Fruit fly (Drosophila melanogaster) whole organism, prepupa: ENCODE measurements around the gene Ube4B.
A peak's percentile ranks its signal among the peaks of the same experiment; 100 is the strongest.

Experiments
- Blimp-1 ChIP-seq: fragments of 200-800 bp; sonication (Bioruptor generic); optimal IDR thresholded peaks from 3 replicates; lab custom pipeline; 2017; ENCODE audit warnings: missing biosample characterization, missing genetic modification characterization, mild to moderate bottlenecking, moderate library complexity, missing genetic modification reagents
- CG10631 ChIP-seq: fragments of 200-800 bp; sonication (Bioruptor generic); optimal IDR thresholded peaks from 2 replicates; lab custom pipeline; 2016; ENCODE audit warnings: missing biosample characterization, missing genetic modification characterization
- CG10669 ChIP-seq: fragments of 200-800 bp; sonication (Bioruptor generic); optimal IDR thresholded peaks from 3 replicates; lab custom pipeline; 2018; ENCODE audit warnings: missing biosample characterization, mild to moderate bottlenecking, missing genetic modification characterization, moderate library complexity
- CG11762 ChIP-seq: fragments of 200-800 bp; sonication (Bioruptor generic); optimal IDR thresholded peaks from 3 replicates; lab custom pipeline; 2016; ENCODE audit warnings: missing biosample characterization, missing genetic modification characterization; ENCODE audit not compliant: insufficient read depth
- CG11902 ChIP-seq: fragments of 200-800 bp; sonication (Bioruptor generic); optimal IDR thresholded peaks from 3 replicates; lab custom pipeline; 2016; ENCODE audit warnings: missing biosample characterization, missing genetic modification characterization
- CG15336 ChIP-seq: fragments of 200-800 bp; sonication (Bioruptor generic); IDR thresholded peaks from 2 replicates; pipeline ENCODE4 v1.3.6; 2022; ENCODE audit warnings: missing biosample characterization, missing genetic modification characterization
- CG31627 ChIP-seq: fragments of 200-800 bp; sonication (Bioruptor generic); optimal IDR thresholded peaks from 3 replicates; lab custom pipeline; 2016; ENCODE audit warnings: missing biosample characterization, missing genetic modification characterization
- CG32006 ChIP-seq: fragments of 200-800 bp; sonication (Bioruptor generic); optimal IDR thresholded peaks from 3 replicates; lab custom pipeline; 2017; ENCODE audit warnings: missing biosample characterization, mild to moderate bottlenecking, missing genetic modification characterization
- CG4318 ChIP-seq: fragments of 200-800 bp; sonication (Bioruptor generic); optimal IDR thresholded peaks from 3 replicates; lab custom pipeline; 2017; ENCODE audit warnings: missing biosample characterization, mild to moderate bottlenecking, missing genetic modification characterization
- CG6163 ChIP-seq: fragments of 200-800 bp; sonication (Bioruptor generic); IDR thresholded peaks from 3 replicates; pipeline ENCODE4 v1.3.6; 2022; ENCODE audit warnings: missing biosample characterization, missing genetic modification characterization
- CG6276 ChIP-seq: fragments of 200-800 bp; sonication (Bioruptor generic); optimal IDR thresholded peaks from 2 replicates; lab custom pipeline; 2017; ENCODE audit warnings: missing biosample characterization, mild to moderate bottlenecking, missing genetic modification characterization
- CG6792 ChIP-seq: fragments of 200-800 bp; sonication (Bioruptor generic); optimal IDR thresholded peaks from 3 replicates; lab custom pipeline; 2016; ENCODE audit warnings: missing biosample characterization, missing genetic modification characterization
- CG6808 ChIP-seq: fragments of 200-800 bp; sonication (Bioruptor generic); optimal IDR thresholded peaks from 3 replicates; lab custom pipeline; 2017; ENCODE audit warnings: missing biosample characterization, missing genetic modification characterization, mild to moderate bottlenecking, moderate library complexity, missing genetic modification reagents
- CG7368 ChIP-seq: fragments of 200-800 bp; sonication (Bioruptor generic); optimal IDR thresholded peaks from 3 replicates; lab custom pipeline; 2016; ENCODE audit warnings: missing biosample characterization, missing genetic modification characterization
- CG8119 ChIP-seq: fragments of 200-800 bp; sonication (Bioruptor generic); IDR thresholded peaks from 3 replicates; pipeline ENCODE4 v1.3.6; 2022; ENCODE audit warnings: missing biosample characterization, missing genetic modification characterization
- CG8632 ChIP-seq: fragments of 200-800 bp; sonication (Bioruptor generic); optimal IDR thresholded peaks from 3 replicates; lab custom pipeline; 2016; ENCODE audit warnings: missing biosample characterization, missing genetic modification characterization
- Eip75B ChIP-seq: fragments of 200-800 bp; sonication (Bioruptor generic); optimal IDR thresholded peaks from 3 replicates; lab custom pipeline; 2016; ENCODE audit warnings: missing biosample characterization, missing genetic modification characterization
- Eip78C ChIP-seq: fragments of 200-800 bp; sonication (Bioruptor generic); peaks from one replicate; lab custom pipeline; 2016; ENCODE audit warnings: missing biosample characterization, missing genetic modification characterization
- Ets21C ChIP-seq: fragments of 200-800 bp; sonication (Bioruptor generic); optimal IDR thresholded peaks from 3 replicates; lab custom pipeline; 2016; ENCODE audit warnings: missing biosample characterization, missing genetic modification characterization
- Ets96B ChIP-seq: fragments of 200-800 bp; optimal IDR thresholded peaks from 2 replicates; lab custom pipeline; 2019; ENCODE audit warnings: missing biosample characterization, mild to moderate bottlenecking, missing genetic modification characterization, moderate library complexity
- Gug ChIP-seq: fragments of 200-800 bp; sonication (Bioruptor generic); IDR thresholded peaks from 2 replicates; pipeline ENCODE4 v1.3.6; 2022; ENCODE audit warnings: missing biosample characterization, missing genetic modification characterization
- Hr39 ChIP-seq: fragments of 200-800 bp; sonication (Bioruptor generic); optimal IDR thresholded peaks from 2 replicates; lab custom pipeline; 2016; ENCODE audit warnings: missing biosample characterization, missing genetic modification characterization
- Hr4 ChIP-seq: fragments of 200-800 bp; sonication (Bioruptor generic); optimal IDR thresholded peaks from 3 replicates; lab custom pipeline; 2016; ENCODE audit warnings: missing biosample characterization, missing genetic modification characterization
- Lpt ChIP-seq: fragments of 200-800 bp; sonication (Bioruptor generic); optimal IDR thresholded peaks from 3 replicates; lab custom pipeline; 2016; ENCODE audit warnings: missing biosample characterization, missing genetic modification characterization
- Met ChIP-seq: fragments of 200-800 bp; sonication (Bioruptor generic); optimal IDR thresholded peaks from 3 replicates; lab custom pipeline; 2016; ENCODE audit warnings: missing biosample characterization, missing genetic modification characterization
- OdsH ChIP-seq: fragments of 200-800 bp; sonication (Bioruptor generic); optimal IDR thresholded peaks from 3 replicates; lab custom pipeline; 2016; ENCODE audit warnings: missing biosample characterization, missing genetic modification characterization
- Sox102F ChIP-seq: fragments of 200-800 bp; sonication (Bioruptor generic); optimal IDR thresholded peaks from 2 replicates; lab custom pipeline; 2016; ENCODE audit warnings: missing biosample characterization, mild to moderate bottlenecking, missing genetic modification characterization
- Sox14 ChIP-seq: fragments of 200-800 bp; sonication (Bioruptor generic); optimal IDR thresholded peaks from 3 replicates; lab custom pipeline; 2016; ENCODE audit warnings: missing biosample characterization, missing genetic modification characterization
- achi ChIP-seq: fragments of 200-800 bp; sonication (Bioruptor generic); optimal IDR thresholded peaks from 3 replicates; lab custom pipeline; 2016; ENCODE audit warnings: missing biosample characterization, missing genetic modification characterization
- cyc ChIP-seq: fragments of 200-800 bp; sonication (Bioruptor generic); optimal IDR thresholded peaks from 3 replicates; lab custom pipeline; 2016; ENCODE audit warnings: missing biosample characterization, missing genetic modification characterization
- dac ChIP-seq: fragments of 200-800 bp; sonication (Bioruptor generic); optimal IDR thresholded peaks from 2 replicates; lab custom pipeline; 2017; ENCODE audit warnings: missing biosample characterization, mild to moderate bottlenecking, missing genetic modification characterization
- dsx ChIP-seq: fragments of 200-800 bp; optimal IDR thresholded peaks from 3 replicates; lab custom pipeline; 2019; ENCODE audit warnings: missing biosample characterization, mild to moderate bottlenecking, missing genetic modification characterization, moderate library complexity; ENCODE audit not compliant: poor library complexity, severe bottlenecking
- eg ChIP-seq: fragments of 200-800 bp; sonication (Bioruptor generic); IDR thresholded peaks from 3 replicates; pipeline ENCODE4 v1.3.6; 2022; ENCODE audit warnings: missing biosample characterization, missing genetic modification characterization
- esn ChIP-seq: fragments of 200-800 bp; sonication (Bioruptor generic); optimal IDR thresholded peaks from 2 replicates; lab custom pipeline; 2016; ENCODE audit warnings: missing biosample characterization, mild to moderate bottlenecking, missing genetic modification characterization, moderate library complexity
- fd59A ChIP-seq: fragments of 200-800 bp; sonication (Bioruptor generic); optimal IDR thresholded peaks from 2 replicates; lab custom pipeline; 2017; ENCODE audit warnings: missing biosample characterization, mild to moderate bottlenecking, missing genetic modification characterization, missing genetic modification reagents
- lz ChIP-seq: fragments of 200-800 bp; sonication (Bioruptor generic); optimal IDR thresholded peaks from 3 replicates; lab custom pipeline; 2016; ENCODE audit warnings: missing biosample characterization, missing genetic modification characterization
- pdm3 ChIP-seq: fragments of 200-800 bp; sonication (Bioruptor generic); optimal IDR thresholded peaks from 3 replicates; lab custom pipeline; 2016; ENCODE audit warnings: missing biosample characterization, missing genetic modification characterization
- salr ChIP-seq, 2 experiments: fragments of 200-800 bp; sonication (Bioruptor generic); optimal IDR thresholded peaks; 3 replicates each; lab custom pipeline; 2016 to 2018; ENCODE audit warnings: missing biosample characterization in 2 of 2, missing genetic modification characterization in 2 of 2, mild to moderate bottlenecking in 1 of 2
- spab ChIP-seq: fragments of 200-800 bp; sonication (Bioruptor generic); optimal IDR thresholded peaks from 2 replicates; lab custom pipeline; 2017; ENCODE audit warnings: missing biosample characterization, mild to moderate bottlenecking, missing genetic modification characterization, missing genetic modification reagents

Ube4B gene

DNA sequence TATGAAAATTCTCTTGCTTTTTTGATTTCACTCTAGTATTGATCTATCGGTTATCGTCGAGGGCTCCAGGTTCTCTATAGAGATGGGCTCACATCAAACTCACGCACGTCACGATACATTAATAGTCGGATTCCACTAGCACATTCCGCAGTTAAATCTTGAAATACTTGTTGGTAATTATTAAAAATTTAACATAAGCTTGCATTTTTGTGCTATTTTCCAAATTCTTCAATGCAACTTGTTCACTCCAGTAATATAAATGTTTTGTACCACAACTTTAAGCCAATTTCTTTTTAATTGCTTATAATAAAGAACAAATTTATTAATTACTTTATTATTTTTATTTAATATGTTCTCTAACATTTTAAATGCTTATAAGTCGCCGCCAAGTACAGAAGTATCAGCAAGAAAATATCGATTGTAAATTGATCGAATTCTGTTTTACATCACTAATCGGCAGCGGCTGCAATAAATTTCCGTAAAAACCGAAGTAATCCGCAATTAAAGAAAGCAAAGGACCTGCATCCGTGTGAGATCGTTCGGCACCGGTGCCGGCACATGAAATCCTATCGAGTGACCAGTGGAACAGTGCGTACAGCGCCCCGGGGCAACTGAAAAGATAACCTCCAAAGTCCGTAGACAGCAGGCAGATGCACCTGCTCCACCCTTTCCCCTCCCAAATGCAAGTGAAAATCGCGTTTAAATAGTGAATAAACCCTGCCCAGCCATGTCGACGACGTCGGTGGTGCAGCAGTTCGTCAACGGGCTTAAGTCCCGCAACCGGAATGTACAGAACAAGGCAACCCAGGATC lies 15.0 kb downstream of the Ube4B start, which contains the start of the genes Vha68-1 and mTor (continued):
- TF ChIP-seq CG15336 (GFP tag; lab: Robert Waterston, UW) = peak; percentile 66
- TF ChIP-seq CG7368 (GFP tag; lab: Kevin White, UChicago) = no peak
- TF ChIP-seq CG10669 = no peak
- TF ChIP-seq Hr39 (GFP tag; lab: Kevin White, UChicago) = peak; percentile 89
- TF ChIP-seq Hr4 (GFP tag; lab: Kevin White, UChicago) = peak; percentile 85
- TF ChIP-seq Ets21C (GFP tag; lab: Kevin White, UChicago) = no peak
- TF ChIP-seq CG32006 (GFP tag; lab: Kevin White, UChicago) = peak; percentile 83
- TF ChIP-seq CG6792 = no peak
- peak; percentile 89 for TF ChIP-seq CG31627
- peak; percentile 87 for TF ChIP-seq eg
- no peak for TF ChIP-seq CG10631 (GFP tag; lab: Kevin White, UChicago)
- TF ChIP-seq CG4318 (GFP tag; lab: Kevin White, UChicago) = no peak
- TF ChIP-seq Eip78C (GFP tag; lab: Kevin White, UChicago) = no peak
- TF ChIP-seq CG6808 (GFP tag; lab: Kevin White, UChicago) = no peak
- TF ChIP-seq Ets96B (tag; lab: Kevin White, UChicago) = peak; percentile 74
- no peak for TF ChIP-seq Met (GFP tag; lab: Kevin White, UChicago)

DNA sequence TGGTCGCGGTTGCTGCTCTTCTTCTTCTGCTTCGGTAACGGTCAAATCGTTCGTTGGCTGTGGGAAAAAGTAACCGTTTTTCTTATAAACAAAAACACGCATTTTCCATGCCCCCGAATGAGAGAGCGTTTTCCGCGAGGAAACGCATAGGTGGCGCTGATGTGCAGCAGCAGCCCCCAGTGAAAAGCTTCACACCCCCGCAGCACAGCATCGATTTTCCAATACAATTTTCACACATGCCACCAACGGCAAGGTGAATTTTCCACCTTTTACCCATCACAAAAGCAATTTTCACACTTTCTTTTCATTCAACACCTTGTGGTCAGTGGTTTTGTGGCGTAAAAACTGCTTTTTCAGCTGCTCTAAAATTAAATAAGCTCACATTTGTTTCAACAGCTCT lies 15.6 kb downstream of the Ube4B start:
- no peak for TF ChIP-seq cyc
- TF ChIP-seq Hr39 (GFP tag; lab: Kevin White, UChicago) = no peak

DNA sequence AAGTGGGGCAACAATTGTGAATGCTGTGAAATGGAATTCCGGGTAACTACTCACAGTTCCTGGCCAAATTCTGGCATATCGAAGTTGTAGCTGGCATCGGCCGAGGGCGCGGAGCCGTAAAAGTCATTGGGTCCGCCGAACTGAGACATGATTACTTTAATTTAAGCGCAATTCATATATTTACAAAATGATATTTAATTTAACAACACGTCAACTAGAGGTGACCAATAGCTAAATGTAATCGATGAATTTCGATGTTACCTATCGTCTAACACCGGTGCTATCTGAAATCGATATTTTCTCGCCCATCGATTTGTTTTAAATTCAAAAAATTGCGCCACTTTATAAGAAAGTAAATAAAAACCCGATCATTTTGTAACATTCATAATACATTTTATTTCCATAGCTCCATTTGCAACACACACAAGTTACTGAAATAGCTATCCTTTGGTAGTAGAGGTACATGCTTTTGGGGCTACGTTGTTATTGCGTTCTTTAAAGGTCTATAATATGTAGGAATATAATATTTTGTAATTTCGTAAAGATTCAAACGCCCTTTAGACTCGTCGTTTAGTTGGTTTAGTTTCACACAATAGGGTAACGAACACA lies 18.7 kb downstream of the Ube4B start, which contains the start of gene Yip1d1:
Gene Yip1d1, minus strand, starts transcription at position 243 of the 609 bp plus-strand sequence.
- peak; percentile 16 for TF ChIP-seq esn (GFP tag; lab: Kevin White, UChicago)
- peak; percentile 53 for TF ChIP-seq Eip78C (GFP tag; lab: Kevin White, UChicago)
- no peak for TF ChIP-seq cyc
- no peak for TF ChIP-seq salr (GFP tag; optimal IDR thresholded peaks at IDR 0.05; lab: Kevin White, UChicago)

DNA sequence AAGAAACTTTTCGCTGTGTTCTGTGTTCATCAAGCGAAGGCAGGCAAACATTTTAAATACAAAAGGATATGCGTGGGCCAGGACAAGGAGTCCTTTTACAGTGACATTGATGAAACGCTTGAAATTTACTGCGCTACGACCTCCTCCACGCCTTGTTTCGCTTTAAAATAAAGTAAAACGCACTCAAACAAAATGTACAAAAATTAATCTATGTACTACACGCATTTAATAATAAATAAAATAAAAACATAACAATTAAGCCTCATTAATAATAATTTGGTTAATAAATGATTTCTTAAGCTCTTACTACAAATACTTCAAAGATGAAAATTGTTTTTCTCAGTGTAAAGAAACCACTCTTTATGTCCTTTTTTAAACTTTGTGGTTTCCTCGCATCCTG lies 34.2 kb downstream of the Ube4B start:
- TF ChIP-seq pdm3 (GFP tag; lab: Kevin White, UChicago) = no peak
- no peak for TF ChIP-seq CG11762 (GFP tag; lab: Kevin White, UChicago)
- TF ChIP-seq Eip75B (GFP tag; lab: Kevin White, UChicago) = no peak
- no peak for TF ChIP-seq spab
- no peak for TF ChIP-seq CG6808 (GFP tag; lab: Kevin White, UChicago)
- TF ChIP-seq salr (GFP tag; optimal IDR thresholded peaks at IDR 0.05; lab: Kevin White, UChicago) = no peak
- TF ChIP-seq CG11902 (GFP tag; lab: Kevin White, UChicago) = no peak
- no peak for TF ChIP-seq Eip78C (GFP tag; lab: Kevin White, UChicago)
- TF ChIP-seq Gug (GFP tag; lab: Robert Waterston, UW) = no peak
- TF ChIP-seq Blimp-1 = no peak
- no peak for TF ChIP-seq Sox14 (GFP tag; lab: Kevin White, UChicago)

DNA sequence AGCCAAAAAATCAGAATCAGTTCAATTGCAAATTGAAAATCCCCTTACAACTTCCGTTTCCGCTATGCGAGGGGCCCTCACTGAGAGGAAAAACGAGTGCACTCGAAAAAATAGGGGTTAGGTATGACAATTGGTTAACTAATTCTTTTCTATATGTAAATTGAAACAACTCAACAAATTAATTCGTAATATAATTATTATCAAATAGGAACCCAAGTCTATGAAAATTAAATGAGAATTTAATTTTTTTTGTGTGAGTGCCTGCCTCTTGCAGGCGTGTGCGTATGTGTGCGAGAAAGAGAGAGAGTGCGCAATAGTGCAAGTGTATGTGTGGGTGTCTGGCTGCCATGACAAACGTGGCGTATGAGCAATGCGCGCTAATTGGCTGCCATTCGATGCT lies 37.1 kb downstream of the Ube4B start:
- TF ChIP-seq dsx (GFP tag; lab: Kevin White, UChicago) (no peak), lz (peak; percentile 1), esn (GFP tag; lab: Kevin White, UChicago) (peak; percentile 24), dac (GFP tag; lab: Kevin White, UChicago) (no peak), CG6163 (GFP tag; lab: Robert Waterston, UW) (peak; percentile 55; the same call in 2 of the 3 replicates), CG6276 (no peak), Eip78C (GFP tag; lab: Kevin White, UChicago) (no peak), fd59A (GFP tag; lab: Kevin White, UChicago) (peak; percentile 12), Hr39 (GFP tag; lab: Kevin White, UChicago) (no peak), CG6808 (GFP tag; lab: Kevin White, UChicago) (no peak), Ets21C (GFP tag; lab: Kevin White, UChicago) (no peak), CG15336 (GFP tag; lab: Robert Waterston, UW) (no peak), CG8632 (GFP tag; lab: Kevin White, UChicago) (peak; percentile 3), CG32006 (GFP tag; lab: Kevin White, UChicago) (peak; percentile 34), pdm3 (GFP tag; lab: Kevin White, UChicago) (peak; percentile 9), OdsH (peak; percentile 10), achi (GFP tag; lab: Kevin White, UChicago) (peak; percentile 18), CG8119 (GFP tag; lab: Robert Waterston, UW) (0 out of 3 replicates have a peak, but pooled peaks have one; percentile 36), Met (GFP tag; lab: Kevin White, UChicago) (no peak), Sox102F (peak; percentile 30), Lpt (GFP tag; lab: Kevin White, UChicago) (no peak), CG11902 (GFP tag; lab: Kevin White, UChicago) (no peak), cyc (no peak), Eip75B (GFP tag; lab: Kevin White, UChicago) (peak; percentile 41)
